Fruit fly (Drosophila melanogaster): ENCODE results near the gene Coq6.

Gene Coq6

dm6 chr2L:5527861-5528260 is 4.2 kb downstream of the Coq6 start, which contains the start of gene CG31915 (continued):
- TF ChIP-seq CG6854 (GFP tag; optimal IDR thresholded peaks at IDR 0.05) (peak; percentile 77), CG17612 (GFP tag; IDR thresholded peaks at IDR 0.05) (no peak), fd102C (GFP tag; optimal IDR thresholded peaks at IDR 0.05) (no peak), Poxn (GFP tag; IDR thresholded peaks at IDR 0.05) (no peak), ftz-f1 (GFP tag; optimal IDR thresholded peaks at IDR 0.05) (no peak), CG12104 (GFP tag; optimal IDR thresholded peaks at IDR 0.05) (no peak), CG30431 (GFP tag; optimal IDR thresholded peaks at IDR 0.05) (no peak), Hand (GFP tag; optimal IDR thresholded peaks at IDR 0.05) (no peak), CG9932 (GFP tag; IDR thresholded peaks at IDR 0.05) (no peak), CG10147 (GFP tag; optimal IDR thresholded peaks at IDR 0.05) (no peak), CG17186 (GFP tag; optimal IDR thresholded peaks at IDR 0.05) (no peak), Optix (GFP tag; IDR thresholded peaks at IDR 0.05) (no peak), Dref (GFP tag; IDR thresholded peaks at IDR 0.05) (peak; percentile 92), BEAF-32 (GFP tag; optimal IDR thresholded peaks at IDR 0.05) (peak; percentile 8), D19A (tag; optimal IDR thresholded peaks at IDR 0.05) (no peak), jing (GFP tag; optimal IDR thresholded peaks at IDR 0.05) (no peak), Trl (optimal IDR thresholded peaks at IDR 0.05) (no peak), Trl (GFP tag; optimal IDR thresholded peaks at IDR 0.05) (no peak), Max (GFP tag; optimal IDR thresholded peaks at IDR 0.05) (no peak), Bteb2 (GFP tag; optimal IDR thresholded peaks at IDR 0.05) (no peak), Sry-δ (GFP tag; optimal IDR thresholded peaks at IDR 0.05) (peak; percentile 29), CG1024 (GFP tag; IDR thresholded peaks at IDR 0.05) (no peak), insv (GFP tag; optimal IDR thresholded peaks at IDR 0.05) (no peak), CG2116 (GFP tag; optimal IDR thresholded peaks at IDR 0.05) (no peak), chif (GFP tag; optimal IDR thresholded peaks at IDR 0.05) (no peak), Elba2 (GFP tag; optimal IDR thresholded peaks at IDR 0.05) (no peak), Drgx (GFP tag; IDR thresholded peaks at IDR 0.05) (no peak), Ptx1 (GFP tag; IDR thresholded peaks at IDR 0.05) (no peak), Tbp (GFP tag; optimal IDR thresholded peaks at IDR 0.05) (no peak), her (GFP tag; optimal IDR thresholded peaks at IDR 0.05) (no peak), emc (GFP tag; optimal IDR thresholded peaks at IDR 0.05) (no peak), ranshi (GFP tag; IDR thresholded peaks at IDR 0.05) (no peak), grn (GFP tag; optimal IDR thresholded peaks at IDR 0.05) (no peak), Dip3 (GFP tag; optimal IDR thresholded peaks at IDR 0.05) (no peak), CG4854 (GFP tag; optimal IDR thresholded peaks at IDR 0.05) (no peak), CG2678 (tag; optimal IDR thresholded peaks at IDR 0.05) (no peak), dpn (GFP tag; optimal IDR thresholded peaks at IDR 0.05) (no peak), NC2β (GFP tag; optimal IDR thresholded peaks at IDR 0.05) (no peak), CG9876 (GFP tag; optimal IDR thresholded peaks at IDR 0.05) (no peak), CG31224 (GFP tag; IDR thresholded peaks at IDR 0.05) (no peak), CG12219 (GFP tag; optimal IDR thresholded peaks at IDR 0.05) (no peak), hb (GFP tag; IDR thresholded peaks at IDR 0.05; ENCODE audit: partially characterized antibody) (peak; percentile 85), hkb (optimal IDR thresholded peaks at IDR 0.05) (no peak), hkb (GFP tag; IDR thresholded peaks at IDR 0.05) (no peak), Fer3 (tag; optimal IDR thresholded peaks at IDR 0.05) (no peak), bsh (GFP tag; optimal IDR thresholded peaks at IDR 0.05) (no peak), Dfd (GFP tag; optimal IDR thresholded peaks at IDR 0.05) (no peak), schlank (tag; optimal IDR thresholded peaks at IDR 0.05) (no peak), esg (GFP tag; conservative IDR thresholded peaks at IDR 0.05) (no peak), Vsx1 (GFP tag; optimal IDR thresholded peaks at IDR 0.05) (no peak), tio (GFP tag; optimal IDR thresholded peaks at IDR 0.05) (no peak), hbn (GFP tag; IDR thresholded peaks at IDR 0.05; ENCODE audit: partially characterized antibody) (peak; percentile 51), CG13287 (GFP tag; IDR thresholded peaks at IDR 0.05; ENCODE audit: partially characterized antibody) (peak; percentile 66), CG8478 (optimal IDR thresholded peaks at IDR 0.05) (no peak)

All from whole organism, embryonic.